Worm (Caenorhabditis elegans): ENCODE data around the gene srg-33.

srg-33 gene

ce11 chrV:8288125-8288806, 3.6 kb upstream of the srg-33 start:
- TF ChIP-seq lin-39 (tag; optimal IDR thresholded peaks at IDR 0.05) (no peak), elt-2 (tag; optimal IDR thresholded peaks at IDR 0.05) (peak; percentile 81), nhr-19 (GFP tag; conservative IDR thresholded peaks at IDR 0.05) (0 out of 2 replicates have a peak, but pooled peaks have one; percentile 21), zip-4 (GFP tag; optimal IDR thresholded peaks at IDR 0.05) (peak; percentile 35), fkh-8 (tag; optimal IDR thresholded peaks at IDR 0.05) (peak; percentile 5), C34B4.2 (tag; optimal IDR thresholded peaks at IDR 0.05) (no peak), skn-1 (tag; optimal IDR thresholded peaks at IDR 0.05) (peak; percentile 44), nhr-71 (tag; optimal IDR thresholded peaks at IDR 0.05) (peak; percentile 17)

DNA sequence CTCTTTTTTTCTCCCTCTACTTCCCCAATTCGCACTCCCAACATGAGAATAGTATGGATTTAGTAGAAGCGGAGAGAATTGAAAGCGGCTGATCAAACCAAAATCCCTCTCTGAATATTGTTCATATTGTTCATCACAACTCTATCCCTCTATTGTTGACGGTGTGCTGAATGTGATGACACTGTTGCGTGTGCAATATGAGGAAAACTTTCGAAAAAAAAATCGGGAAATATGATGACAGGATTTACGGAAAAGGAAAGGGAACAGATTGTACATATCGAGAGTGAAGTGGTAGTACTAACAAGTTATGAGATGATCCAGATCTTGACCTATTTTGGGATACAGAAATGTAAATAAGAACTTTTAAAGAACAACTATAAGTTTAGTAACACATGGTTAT, 4.0 kb downstream of the srg-33 start, which contains the start of gene smex-1:
Gene smex-1, minus strand, starts transcription at position 101 of the 400 bp plus-strand sequence.
- TF ChIP-seq elt-3 (tag; optimal IDR thresholded peaks at IDR 0.05) (no peak), zag-1 (tag; optimal IDR thresholded peaks at IDR 0.05) (no peak), aly-2 (tag; optimal IDR thresholded peaks at IDR 0.05) (no peak), ztf-11 (tag; optimal IDR thresholded peaks at IDR 0.05) (no peak), nhr-237 (tag; optimal IDR thresholded peaks at IDR 0.05) (no peak), lin-14 (GFP tag; optimal IDR thresholded peaks at IDR 0.05) (no peak), vab-15 (tag; optimal IDR thresholded peaks at IDR 0.05) (no peak), ceh-82 (tag; optimal IDR thresholded peaks at IDR 0.05) (no peak), hpl-2 (GFP tag; optimal IDR thresholded peaks at IDR 0.05) (no peak), mef-2 (tag; optimal IDR thresholded peaks at IDR 0.05) (no peak), irx-1 (tag; optimal IDR thresholded peaks at IDR 0.05) (no peak), snu-23 (GFP tag; optimal IDR thresholded peaks at IDR 0.05) (no peak), unc-98 (GFP tag; IDR thresholded peaks at IDR 0.05) (no peak), grh-1 (GFP tag; IDR thresholded peaks at IDR 0.05) (no peak), swsn-7 (tag; optimal IDR thresholded peaks at IDR 0.05) (no peak), ceh-88 (GFP tag; IDR thresholded peaks at IDR 0.05) (no peak), mep-1 (tag; optimal IDR thresholded peaks at IDR 0.05) (no peak), ama-1 (optimal IDR thresholded peaks at IDR 0.05) (no peak)

- no peak for TF ChIP-seq irx-1 (tag; optimal IDR thresholded peaks at IDR 0.05)
These were observed 5.6 kb downstream of the srg-33 start, which contains the start of gene W02D7.4 for ce11 chrV:8297504-8297903. W02D7.4 (minus strand) TSS chrV:8297604.

DNA sequence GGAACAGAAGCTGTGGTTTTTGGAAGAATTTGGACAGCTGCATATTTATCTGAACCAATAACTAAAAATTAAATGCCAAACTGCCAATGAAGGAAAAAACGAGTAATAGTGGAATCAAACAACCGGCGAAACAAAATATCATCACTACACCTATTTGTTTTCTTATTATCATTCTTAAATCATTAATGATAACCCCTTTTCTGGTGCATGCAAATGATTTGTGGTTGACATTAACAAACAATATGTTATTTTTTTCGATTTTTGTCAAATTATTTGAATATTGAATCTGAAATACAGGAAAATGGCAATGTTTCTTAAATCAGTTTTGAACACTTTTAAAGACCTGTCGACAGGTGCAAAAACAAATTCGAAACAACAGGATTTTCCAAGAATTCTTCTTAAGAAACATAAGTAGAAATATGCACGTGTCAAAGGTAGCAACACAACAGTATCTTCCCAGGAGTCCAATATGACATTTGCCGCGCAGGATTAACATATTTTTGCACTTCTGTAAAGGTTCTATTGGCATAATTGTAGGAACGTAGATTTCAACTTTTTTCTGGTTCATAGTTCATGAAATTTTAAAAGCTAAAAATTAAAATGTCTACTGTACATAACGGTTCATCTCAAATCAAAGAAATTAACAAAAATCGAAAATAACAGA, 7.5 kb downstream of the srg-33 start, which contains the start of gene W02D7.5:
Gene W02D7.5, minus strand, starts transcription at position 51 of the 664 bp plus-strand sequence.
- TF ChIP-seq isw-1 (GFP tag; IDR thresholded peaks at IDR 0.05) (no peak), ceh-88 (GFP tag; IDR thresholded peaks at IDR 0.05) (no peak), efl-1 (optimal IDR thresholded peaks at IDR 0.05) (no peak), efl-1 (GFP tag; optimal IDR thresholded peaks at IDR 0.05 in 1 of 2) (peak in 1 of 2 experiments; percentile 69), hlh-4 (tag; optimal IDR thresholded peaks at IDR 0.05) (peak; percentile 68), unc-98 (GFP tag; IDR thresholded peaks at IDR 0.05) (no peak)

DNA sequence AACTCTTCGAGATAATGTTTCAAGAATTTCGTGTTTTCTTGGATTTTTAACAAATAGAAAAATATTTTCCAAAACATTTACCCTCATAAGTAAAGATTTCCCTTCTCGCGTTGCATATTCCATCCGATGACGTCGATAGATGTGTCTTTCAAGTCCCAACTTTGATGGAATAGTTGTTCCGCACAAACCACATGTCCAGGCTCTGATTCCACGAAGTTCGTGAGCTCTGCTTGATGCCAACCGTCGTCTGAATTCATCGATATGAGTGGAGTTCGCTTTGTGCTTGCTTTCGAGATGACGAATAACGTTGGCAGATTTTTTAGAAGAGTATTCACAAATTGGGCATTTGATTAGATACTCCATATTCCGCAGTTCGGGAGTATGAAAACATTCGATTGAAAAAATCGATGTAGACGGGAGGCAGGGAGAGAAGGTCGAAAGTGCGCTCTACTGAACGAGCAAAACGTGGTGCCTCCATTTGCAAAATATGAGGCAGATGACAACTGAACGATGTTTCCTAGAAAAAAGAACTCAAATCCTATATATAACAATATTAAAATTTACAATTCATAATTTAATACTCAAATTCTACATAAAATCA, 9.2 kb downstream of the srg-33 start, which contains the start of gene W02D7.6:
Gene W02D7.6, minus strand, starts transcription at position 573 of the 601 bp plus-strand sequence.
- TF ChIP-seq hlh-17 (GFP tag; optimal IDR thresholded peaks at IDR 0.05; ENCODE audit: borderline replicate concordance) (no peak), nhr-47 (tag; optimal IDR thresholded peaks at IDR 0.05) (peak; percentile 25), vab-15 (tag; optimal IDR thresholded peaks at IDR 0.05) (no peak), nhr-237 (tag; optimal IDR thresholded peaks at IDR 0.05) (no peak), tlp-1 (tag; optimal IDR thresholded peaks at IDR 0.05) (no peak), nhr-71 (tag; optimal IDR thresholded peaks at IDR 0.05) (peak; percentile 18), nhr-20 (tag; optimal IDR thresholded peaks at IDR 0.05) (no peak), lin-35 (GFP tag; optimal IDR thresholded peaks at IDR 0.05) (peak in 1 of 2 experiments; percentile 43), nhr-90 (tag; optimal IDR thresholded peaks at IDR 0.05; ENCODE audit: poor library complexity) (peak; percentile 12), lsy-2 (tag; optimal IDR thresholded peaks at IDR 0.05) (peak in 1 of 2 experiments; percentile 17), nhr-84 (tag; optimal IDR thresholded peaks at IDR 0.05) (no peak), efl-1 (optimal IDR thresholded peaks at IDR 0.05) (peak; percentile 10 to 27), efl-1 (GFP tag; optimal IDR thresholded peaks at IDR 0.05 in 1 of 2) (peak; percentile 43 to 89), snu-23 (GFP tag; optimal IDR thresholded peaks at IDR 0.05) (peak; percentile 3), ama-1 (optimal IDR thresholded peaks at IDR 0.05) (peak; percentile 13), isw-1 (GFP tag; IDR thresholded peaks at IDR 0.05) (no peak), xbp-1 (tag; optimal IDR thresholded peaks at IDR 0.05) (no peak), ceh-88 (GFP tag; IDR thresholded peaks at IDR 0.05) (no peak), nhr-28 (tag; optimal IDR thresholded peaks at IDR 0.05) (no peak), lin-39 (tag; optimal IDR thresholded peaks at IDR 0.05) (no peak), dsc-1 (tag; optimal IDR thresholded peaks at IDR 0.05) (no peak)
